Worm (Caenorhabditis elegans) whole organism, L2 larva: ENCODE data around the gene fbxa-179.

ENCODE experiments used
- C34F6.9 ChIP-seq: fragments of 150-350 bp; optimal IDR thresholded peaks from 2 replicates; lab custom pipeline; 2014; ENCODE audit warnings: missing biosample characterization, missing genetic modification characterization
- F13H6.1 ChIP-seq: sonication (generic microtip); optimal IDR thresholded peaks from 2 replicates; lab custom pipeline; 2016; ENCODE audit warnings: missing genetic modification characterization, missing compliant biosample characterization
- R02D3.7 ChIP-seq: fragments of 150-350 bp; optimal IDR thresholded peaks from 2 replicates; lab custom pipeline; 2014; ENCODE audit warnings: missing biosample characterization, missing genetic modification characterization
- ZK546.5 ChIP-seq: sonication (generic microtip); optimal IDR thresholded peaks from 2 replicates; lab custom pipeline; 2017; ENCODE audit warnings: missing biosample characterization, missing genetic modification characterization
- alr-1 ChIP-seq: fragments of 150-350 bp; optimal IDR thresholded peaks from 2 replicates; lab custom pipeline; 2014; ENCODE audit warnings: missing biosample characterization, missing genetic modification characterization
- ama-1 ChIP-seq: fragments of 150-350 bp; optimal IDR thresholded peaks from 2 replicates; lab custom pipeline; 2018; ENCODE audit warnings: inconsistent platforms
- ceh-16 ChIP-seq: fragments of 150-350 bp; optimal IDR thresholded peaks from 2 replicates; lab custom pipeline; 2014; ENCODE audit warnings: missing biosample characterization, missing genetic modification characterization
- ceh-82 ChIP-seq: fragments of 150-350 bp; optimal IDR thresholded peaks from 2 replicates; lab custom pipeline; 2014; ENCODE audit warnings: missing biosample characterization, missing genetic modification characterization
- egl-27 ChIP-seq: sonication (generic microtip); optimal IDR thresholded peaks from 3 replicates; lab custom pipeline; 2017; ENCODE audit warnings: missing biosample characterization, missing genetic modification reagents, missing genetic modification characterization
- elt-1 ChIP-seq: fragments of 150-350 bp; optimal IDR thresholded peaks from 2 replicates; lab custom pipeline; 2014; ENCODE audit warnings: missing biosample characterization, missing genetic modification characterization
- mbf-1 ChIP-seq: sonication (generic microtip); optimal IDR thresholded peaks from 2 replicates; lab custom pipeline; 2017; ENCODE audit warnings: missing biosample characterization, missing genetic modification characterization
- mdl-1 ChIP-seq, 2 experiments: fragments of 150-350 bp in 1 of 2; sonication (generic microtip) in 1 of 2; optimal IDR thresholded peaks; 2 replicates each; lab custom pipeline; 2017; ENCODE audit warnings: missing biosample characterization in 2 of 2, missing genetic modification characterization in 2 of 2
- nhr-10 ChIP-seq: sonication (generic microtip); optimal IDR thresholded peaks from 2 replicates; lab custom pipeline; 2017; ENCODE audit warnings: missing biosample characterization, missing genetic modification characterization
- nhr-11 ChIP-seq: fragments of 150-350 bp; optimal IDR thresholded peaks from 2 replicates; lab custom pipeline; 2014; ENCODE audit warnings: missing biosample characterization, missing genetic modification characterization
- nhr-12 ChIP-seq: fragments of 150-350 bp; optimal IDR thresholded peaks from 2 replicates; lab custom pipeline; 2014; ENCODE audit warnings: missing biosample characterization, missing genetic modification characterization
- nhr-129 ChIP-seq: fragments of 150-350 bp; optimal IDR thresholded peaks from 2 replicates; lab custom pipeline; 2014; ENCODE audit warnings: missing biosample characterization, missing genetic modification characterization
- nhr-21 ChIP-seq: fragments of 150-350 bp; optimal IDR thresholded peaks from 2 replicates; lab custom pipeline; 2014; ENCODE audit warnings: missing biosample characterization, missing genetic modification characterization
- nhr-237 ChIP-seq: fragments of 150-350 bp; optimal IDR thresholded peaks from 2 replicates; lab custom pipeline; 2014; ENCODE audit warnings: missing biosample characterization, missing genetic modification characterization
- nhr-25 ChIP-seq: fragments of 150-350 bp; sonication (generic microtip); optimal IDR thresholded peaks from 3 replicates; lab custom pipeline; 2014; ENCODE audit warnings: missing biosample characterization, missing genetic modification characterization
- nhr-6 ChIP-seq: fragments of 150-350 bp; optimal IDR thresholded peaks from 2 replicates; lab custom pipeline; 2014; ENCODE audit warnings: missing biosample characterization, missing genetic modification characterization
- nhr-77 ChIP-seq: fragments of 150-350 bp; optimal IDR thresholded peaks from 2 replicates; lab custom pipeline; 2014; ENCODE audit warnings: missing biosample characterization, missing genetic modification characterization
- sem-4 ChIP-seq: fragments of 150-350 bp; optimal IDR thresholded peaks from 2 replicates; lab custom pipeline; 2014; ENCODE audit warnings: missing biosample characterization, missing genetic modification reagents, missing genetic modification characterization
- skn-1 ChIP-seq: sonication (generic microtip); optimal IDR thresholded peaks from 2 replicates; lab custom pipeline; 2017; ENCODE audit warnings: missing biosample characterization, missing genetic modification characterization
- sma-3 ChIP-seq: sonication (generic microtip); optimal IDR thresholded peaks from 2 replicates; lab custom pipeline; 2016; ENCODE audit warnings: missing genetic modification reagents, missing genetic modification characterization, missing compliant biosample characterization
- sma-9 ChIP-seq, 2 experiments: fragments of 150-350 bp in 1 of 2; sonication (generic microtip) in 1 of 2; optimal IDR thresholded peaks; 2 replicates each; lab custom pipeline; 2014 to 2016; ENCODE audit warnings: missing genetic modification characterization in 2 of 2, mild to moderate bottlenecking in 1 of 2, missing biosample characterization in 1 of 2, missing compliant biosample characterization in 1 of 2, missing genetic modification reagents in 1 of 2, moderate library complexity in 1 of 2
- snpc-4 ChIP-seq: fragments of 150-350 bp; optimal IDR thresholded peaks from 2 replicates; lab custom pipeline; 2014; ENCODE audit warnings: missing biosample characterization, missing genetic modification characterization
- unc-39 ChIP-seq: fragments of 150-350 bp; optimal IDR thresholded peaks from 2 replicates; lab custom pipeline; 2014; ENCODE audit warnings: missing biosample characterization, missing genetic modification characterization
- unc-55 ChIP-seq: fragments of 150-350 bp; sonication (generic microtip); optimal IDR thresholded peaks from 3 replicates; lab custom pipeline; 2014; ENCODE audit warnings: missing biosample characterization, missing genetic modification reagents, missing genetic modification characterization
- zag-1 ChIP-seq: fragments of 150-350 bp; optimal IDR thresholded peaks from 2 replicates; lab custom pipeline; 2014; ENCODE audit warnings: missing biosample characterization, missing genetic modification characterization
- ztf-11 ChIP-seq: sonication (generic microtip); optimal IDR thresholded peaks from 2 replicates; lab custom pipeline; 2017; ENCODE audit warnings: missing biosample characterization, missing genetic modification characterization
- ztf-4 ChIP-seq: fragments of 150-350 bp; optimal IDR thresholded peaks from 2 replicates; lab custom pipeline; 2014; ENCODE audit warnings: missing biosample characterization, missing genetic modification characterization

fbxa-179 gene

ce11 chrX:14405817-14406216 lies 6.9 kb downstream of the fbxa-179 start, which contains the start of gene frpr-17:
Gene frpr-17, plus strand, starts transcription at chrX:14406117.
- TF ChIP-seq unc-55 (GFP tag; lab: Kevin White, UChicago) (no peak), egl-27 (no peak), alr-1 (tag; lab: Kevin White, UChicago) (no peak), skn-1 (tag; lab: Kevin White, UChicago) (no peak), ZK546.5 (tag; lab: Kevin White, UChicago) (no peak)

DNA sequence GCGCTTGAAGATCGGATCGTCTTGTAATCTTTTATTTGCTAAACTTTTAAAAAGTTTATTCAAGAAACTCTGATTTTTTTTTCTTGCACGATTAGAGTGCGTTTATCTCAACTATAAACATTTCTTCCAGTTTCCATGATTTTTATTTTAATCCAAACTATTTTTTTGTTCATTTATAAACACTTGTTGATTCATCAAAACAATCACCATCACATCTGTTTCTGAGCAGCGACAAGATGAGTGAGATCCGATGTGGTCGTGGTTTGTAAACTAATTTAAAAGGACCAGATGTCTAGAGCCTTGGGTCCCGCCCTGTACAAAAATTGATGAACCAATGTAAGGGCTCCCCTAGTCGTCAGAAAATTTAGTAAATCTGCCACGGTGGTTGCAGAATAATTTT lies 11.4 kb downstream of the fbxa-179 start:
- TF ChIP-seq unc-55 (GFP tag; lab: Kevin White, UChicago): peak; percentile 3
- no peak for TF ChIP-seq nhr-25

DNA sequence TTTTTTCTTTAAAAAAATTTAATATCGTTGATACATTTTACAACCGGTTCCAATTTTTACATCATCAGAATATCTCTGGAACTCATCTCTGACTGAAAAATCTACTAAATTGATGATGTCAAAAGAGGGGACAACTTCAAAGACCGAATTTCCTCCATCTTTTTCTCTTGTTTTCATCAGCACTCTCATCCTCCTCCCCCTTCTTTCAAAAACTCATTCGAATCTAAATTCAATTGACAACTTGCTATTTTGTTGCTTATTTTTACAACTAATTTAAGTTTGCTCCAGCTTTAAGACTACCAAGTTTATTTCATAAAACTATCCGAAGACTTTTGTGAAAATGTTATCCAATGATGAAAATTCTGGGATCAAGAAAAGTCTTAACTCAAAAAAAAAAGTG lies 13.6 kb downstream of the fbxa-179 start:
- TF ChIP-seq nhr-10 (tag; lab: Kevin White, UChicago) (no peak), nhr-129 (tag; lab: Kevin White, UChicago) (no peak), sem-4 (tag; lab: Kevin White, UChicago) (no peak), zag-1 (tag; lab: Kevin White, UChicago) (no peak), ama-1 (lab: Kevin White, UChicago) (no peak), unc-39 (tag; lab: Kevin White, UChicago) (no peak), ceh-82 (tag; lab: Kevin White, UChicago) (no peak), snpc-4 (tag; lab: Kevin White, UChicago) (no peak), nhr-237 (no peak)

ce11 chrX:14395267-14395666 lies 17.4 kb downstream of the fbxa-179 start, which contains the start of gene Y60A9.1:
Gene Y60A9.1, minus strand, starts transcription at chrX:14395367.
- TF ChIP-seq ztf-11 (tag; lab: Kevin White, UChicago): no peak
- TF ChIP-seq nhr-21 (tag; lab: Kevin White, UChicago): no peak
- no peak for TF ChIP-seq sma-9 (GFP tag; optimal IDR thresholded peaks at IDR 0.05; lab: Kevin White, UChicago)
- no peak for TF ChIP-seq sma-9 (tag; optimal IDR thresholded peaks at IDR 0.05; lab: Kevin White, UChicago)
- no peak for TF ChIP-seq mbf-1
- TF ChIP-seq nhr-77 (tag; lab: Kevin White, UChicago): no peak
- TF ChIP-seq sma-3: no peak
- no peak for TF ChIP-seq R02D3.7 (tag; lab: Kevin White, UChicago)
- no peak for TF ChIP-seq nhr-12 (tag; lab: Kevin White, UChicago)
- no peak for TF ChIP-seq nhr-25

- no peak for TF ChIP-seq unc-55 (GFP tag; lab: Kevin White, UChicago)
- no peak for TF ChIP-seq nhr-77 (tag; lab: Kevin White, UChicago)
- no peak for TF ChIP-seq nhr-6 (tag; lab: Kevin White, UChicago)
- TF ChIP-seq sma-9 (GFP tag; optimal IDR thresholded peaks at IDR 0.05; lab: Kevin White, UChicago): no peak
- no peak for TF ChIP-seq sma-9 (tag; optimal IDR thresholded peaks at IDR 0.05; lab: Kevin White, UChicago)
- no peak for TF ChIP-seq ztf-11 (tag; lab: Kevin White, UChicago)
- no peak for TF ChIP-seq ceh-16 (tag; lab: Kevin White, UChicago)
- no peak for TF ChIP-seq C34F6.9 (tag; lab: Kevin White, UChicago)
- TF ChIP-seq mdl-1 (tag; optimal IDR thresholded peaks at IDR 0.05; lab: Kevin White, UChicago): no peak
- TF ChIP-seq egl-27: no peak
- TF ChIP-seq elt-1 (tag; lab: Kevin White, UChicago): no peak
- TF ChIP-seq F13H6.1: no peak
- no peak for TF ChIP-seq R02D3.7 (tag; lab: Kevin White, UChicago)
- TF ChIP-seq, all 48 proteins: peak for 0
These were observed 29.7 kb downstream of the fbxa-179 start, which contains the start of gene Y60A9.3 for ce11 chrX:14382951-14383350. Gene Y60A9.3, plus strand, starts transcription at chrX:14383251.

- TF ChIP-seq sma-3 (no peak), sem-4 (tag; lab: Kevin White, UChicago) (no peak), ztf-4 (tag; lab: Kevin White, UChicago) (no peak), nhr-25 (no peak), nhr-11 (tag; lab: Kevin White, UChicago) (no peak), ceh-16 (tag; lab: Kevin White, UChicago) (no peak)
These were observed 35.5 kb downstream of the fbxa-179 start, which contains the start of gene Y60A9A.1 for ce11 chrX:14377169-14377568. Gene Y60A9A.1, minus strand, starts transcription at chrX:14377269.
